Fruit fly (Drosophila melanogaster) whole organism, prepupa: Measurements from ENCODE around the gene mRpL51.
A peak's percentile ranks its signal among the peaks of the same experiment; 100 is the strongest.

ENCODE experiments used
- Blimp-1 ChIP-seq: fragments of 200-800 bp; sonication (Bioruptor generic); optimal IDR thresholded peaks from 3 replicates; lab custom pipeline; 2017; ENCODE audit warnings: missing biosample characterization, missing genetic modification characterization, mild to moderate bottlenecking, moderate library complexity, missing genetic modification reagents
- CG10669 ChIP-seq: fragments of 200-800 bp; sonication (Bioruptor generic); optimal IDR thresholded peaks from 3 replicates; lab custom pipeline; 2018; ENCODE audit warnings: missing biosample characterization, mild to moderate bottlenecking, missing genetic modification characterization, moderate library complexity
- CG11762 ChIP-seq: fragments of 200-800 bp; sonication (Bioruptor generic); optimal IDR thresholded peaks from 3 replicates; lab custom pipeline; 2016; ENCODE audit warnings: missing biosample characterization, missing genetic modification characterization; ENCODE audit not compliant: insufficient read depth
- CG11902 ChIP-seq: fragments of 200-800 bp; sonication (Bioruptor generic); optimal IDR thresholded peaks from 3 replicates; lab custom pipeline; 2016; ENCODE audit warnings: missing biosample characterization, missing genetic modification characterization
- CG15336 ChIP-seq: fragments of 200-800 bp; sonication (Bioruptor generic); IDR thresholded peaks from 2 replicates; pipeline ENCODE4 v1.3.6; 2022; ENCODE audit warnings: missing biosample characterization, missing genetic modification characterization
- CG1621 ChIP-seq: fragments of 200-800 bp; sonication (Bioruptor generic); optimal IDR thresholded peaks from 3 replicates; lab custom pipeline; 2018; ENCODE audit warnings: missing biosample characterization, mild to moderate bottlenecking, missing genetic modification characterization
- CG31627 ChIP-seq: fragments of 200-800 bp; sonication (Bioruptor generic); optimal IDR thresholded peaks from 3 replicates; lab custom pipeline; 2016; ENCODE audit warnings: missing biosample characterization, missing genetic modification characterization
- CG32006 ChIP-seq: fragments of 200-800 bp; sonication (Bioruptor generic); optimal IDR thresholded peaks from 3 replicates; lab custom pipeline; 2017; ENCODE audit warnings: missing biosample characterization, mild to moderate bottlenecking, missing genetic modification characterization
- CG34406 ChIP-seq: fragments of 200-800 bp; sonication (Bioruptor generic); optimal IDR thresholded peaks from 3 replicates; lab custom pipeline; 2016; ENCODE audit warnings: missing biosample characterization, missing genetic modification characterization
- CG3919 ChIP-seq: fragments of 200-800 bp; sonication (Bioruptor generic); optimal IDR thresholded peaks from 3 replicates; lab custom pipeline; 2016; ENCODE audit warnings: missing biosample characterization, missing genetic modification characterization
- CG4318 ChIP-seq: fragments of 200-800 bp; sonication (Bioruptor generic); optimal IDR thresholded peaks from 3 replicates; lab custom pipeline; 2017; ENCODE audit warnings: missing biosample characterization, mild to moderate bottlenecking, missing genetic modification characterization
- CG6163 ChIP-seq: fragments of 200-800 bp; sonication (Bioruptor generic); IDR thresholded peaks from 3 replicates; pipeline ENCODE4 v1.3.6; 2022; ENCODE audit warnings: missing biosample characterization, missing genetic modification characterization
- CG6808 ChIP-seq: fragments of 200-800 bp; sonication (Bioruptor generic); optimal IDR thresholded peaks from 3 replicates; lab custom pipeline; 2017; ENCODE audit warnings: missing biosample characterization, missing genetic modification characterization, mild to moderate bottlenecking, moderate library complexity, missing genetic modification reagents
- CG6854 ChIP-seq: fragments of 200-800 bp; sonication (Bioruptor generic); optimal IDR thresholded peaks from 2 replicates; lab custom pipeline; 2017; ENCODE audit warnings: missing biosample characterization, mild to moderate bottlenecking, missing genetic modification characterization
- CG7368 ChIP-seq: fragments of 200-800 bp; sonication (Bioruptor generic); optimal IDR thresholded peaks from 3 replicates; lab custom pipeline; 2016; ENCODE audit warnings: missing biosample characterization, missing genetic modification characterization
- CG8319 ChIP-seq: fragments of 200-800 bp; sonication (Bioruptor generic); optimal IDR thresholded peaks from 3 replicates; lab custom pipeline; 2016; ENCODE audit warnings: missing biosample characterization, missing genetic modification characterization
- CG8632 ChIP-seq: fragments of 200-800 bp; sonication (Bioruptor generic); optimal IDR thresholded peaks from 3 replicates; lab custom pipeline; 2016; ENCODE audit warnings: missing biosample characterization, missing genetic modification characterization
- CG9139 ChIP-seq: fragments of 200-800 bp; sonication (Bioruptor generic); optimal IDR thresholded peaks from 3 replicates; lab custom pipeline; 2017; ENCODE audit warnings: missing biosample characterization, mild to moderate bottlenecking, missing genetic modification characterization
- Eip75B ChIP-seq: fragments of 200-800 bp; sonication (Bioruptor generic); optimal IDR thresholded peaks from 3 replicates; lab custom pipeline; 2016; ENCODE audit warnings: missing biosample characterization, missing genetic modification characterization
- Eip78C ChIP-seq: fragments of 200-800 bp; sonication (Bioruptor generic); peaks from one replicate; lab custom pipeline; 2016; ENCODE audit warnings: missing biosample characterization, missing genetic modification characterization
- Eip93F ChIP-seq: fragments of 200-800 bp; sonication (Bioruptor generic); optimal IDR thresholded peaks from 2 replicates; lab custom pipeline; 2016; ENCODE audit warnings: missing biosample characterization, mild to moderate bottlenecking, missing genetic modification characterization
- Ets21C ChIP-seq: fragments of 200-800 bp; sonication (Bioruptor generic); optimal IDR thresholded peaks from 3 replicates; lab custom pipeline; 2016; ENCODE audit warnings: missing biosample characterization, missing genetic modification characterization
- Gug ChIP-seq: fragments of 200-800 bp; sonication (Bioruptor generic); IDR thresholded peaks from 2 replicates; pipeline ENCODE4 v1.3.6; 2022; ENCODE audit warnings: missing biosample characterization, missing genetic modification characterization
- Hr38 ChIP-seq: sonication (Bioruptor generic); optimal IDR thresholded peaks from 2 replicates; lab custom pipeline; 2016; ENCODE audit warnings: missing biosample characterization, missing genetic modification characterization
- Hr4 ChIP-seq: fragments of 200-800 bp; sonication (Bioruptor generic); optimal IDR thresholded peaks from 3 replicates; lab custom pipeline; 2016; ENCODE audit warnings: missing biosample characterization, missing genetic modification characterization
- Lpt ChIP-seq: fragments of 200-800 bp; sonication (Bioruptor generic); optimal IDR thresholded peaks from 3 replicates; lab custom pipeline; 2016; ENCODE audit warnings: missing biosample characterization, missing genetic modification characterization
- OdsH ChIP-seq: fragments of 200-800 bp; sonication (Bioruptor generic); optimal IDR thresholded peaks from 3 replicates; lab custom pipeline; 2016; ENCODE audit warnings: missing biosample characterization, missing genetic modification characterization
- Smox ChIP-seq: fragments of 200-800 bp; sonication (Bioruptor generic); optimal IDR thresholded peaks from 3 replicates; lab custom pipeline; 2016; ENCODE audit warnings: missing biosample characterization, missing genetic modification characterization
- Sox102F ChIP-seq: fragments of 200-800 bp; sonication (Bioruptor generic); optimal IDR thresholded peaks from 2 replicates; lab custom pipeline; 2016; ENCODE audit warnings: missing biosample characterization, mild to moderate bottlenecking, missing genetic modification characterization
- Sox14 ChIP-seq: fragments of 200-800 bp; sonication (Bioruptor generic); optimal IDR thresholded peaks from 3 replicates; lab custom pipeline; 2016; ENCODE audit warnings: missing biosample characterization, missing genetic modification characterization
- Sox15 ChIP-seq: fragments of 200-800 bp; sonication (Bioruptor generic); optimal IDR thresholded peaks from 3 replicates; lab custom pipeline; 2016; ENCODE audit warnings: missing biosample characterization, missing genetic modification characterization
- achi ChIP-seq: fragments of 200-800 bp; sonication (Bioruptor generic); optimal IDR thresholded peaks from 3 replicates; lab custom pipeline; 2016; ENCODE audit warnings: missing biosample characterization, missing genetic modification characterization
- cyc ChIP-seq: fragments of 200-800 bp; sonication (Bioruptor generic); optimal IDR thresholded peaks from 3 replicates; lab custom pipeline; 2016; ENCODE audit warnings: missing biosample characterization, missing genetic modification characterization
- dac ChIP-seq: fragments of 200-800 bp; sonication (Bioruptor generic); optimal IDR thresholded peaks from 2 replicates; lab custom pipeline; 2017; ENCODE audit warnings: missing biosample characterization, mild to moderate bottlenecking, missing genetic modification characterization
- dsx ChIP-seq: fragments of 200-800 bp; optimal IDR thresholded peaks from 3 replicates; lab custom pipeline; 2019; ENCODE audit warnings: missing biosample characterization, mild to moderate bottlenecking, missing genetic modification characterization, moderate library complexity; ENCODE audit not compliant: poor library complexity, severe bottlenecking
- eg ChIP-seq: fragments of 200-800 bp; sonication (Bioruptor generic); IDR thresholded peaks from 3 replicates; pipeline ENCODE4 v1.3.6; 2022; ENCODE audit warnings: missing biosample characterization, missing genetic modification characterization
- esn ChIP-seq: fragments of 200-800 bp; sonication (Bioruptor generic); optimal IDR thresholded peaks from 2 replicates; lab custom pipeline; 2016; ENCODE audit warnings: missing biosample characterization, mild to moderate bottlenecking, missing genetic modification characterization, moderate library complexity
- fd59A ChIP-seq: fragments of 200-800 bp; sonication (Bioruptor generic); optimal IDR thresholded peaks from 2 replicates; lab custom pipeline; 2017; ENCODE audit warnings: missing biosample characterization, mild to moderate bottlenecking, missing genetic modification characterization, missing genetic modification reagents
- lz ChIP-seq: fragments of 200-800 bp; sonication (Bioruptor generic); optimal IDR thresholded peaks from 3 replicates; lab custom pipeline; 2016; ENCODE audit warnings: missing biosample characterization, missing genetic modification characterization
- pdm3 ChIP-seq: fragments of 200-800 bp; sonication (Bioruptor generic); optimal IDR thresholded peaks from 3 replicates; lab custom pipeline; 2016; ENCODE audit warnings: missing biosample characterization, missing genetic modification characterization
- salr ChIP-seq, 2 experiments: fragments of 200-800 bp; sonication (Bioruptor generic); optimal IDR thresholded peaks; 3 replicates each; lab custom pipeline; 2016 to 2018; ENCODE audit warnings: missing biosample characterization in 2 of 2, missing genetic modification characterization in 2 of 2, mild to moderate bottlenecking in 1 of 2
- spab ChIP-seq: fragments of 200-800 bp; sonication (Bioruptor generic); optimal IDR thresholded peaks from 2 replicates; lab custom pipeline; 2017; ENCODE audit warnings: missing biosample characterization, mild to moderate bottlenecking, missing genetic modification characterization, missing genetic modification reagents
- svp ChIP-seq: fragments of 200-800 bp; sonication (Bioruptor generic); peaks from one replicate; lab custom pipeline; 2016; ENCODE audit warnings: missing biosample characterization, missing genetic modification characterization

Gene mRpL51

DNA sequence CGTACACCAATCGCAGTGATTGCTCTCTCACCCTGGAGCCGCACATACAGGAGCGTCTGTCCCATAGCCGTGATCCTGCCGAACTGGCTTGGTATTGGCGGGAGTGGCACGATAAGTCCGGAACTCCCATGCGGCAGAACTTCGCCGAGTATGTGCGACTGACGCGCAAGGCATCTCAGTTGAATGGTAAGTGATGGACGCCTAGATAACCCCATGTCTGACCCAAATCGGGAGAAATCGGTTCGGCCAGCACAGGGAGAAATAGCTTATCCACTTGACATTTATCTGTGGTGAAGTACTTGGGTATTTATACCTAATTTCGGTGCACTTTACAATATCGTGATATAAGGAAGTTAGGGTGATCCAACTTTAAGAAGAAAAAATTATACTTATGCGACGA is 5.6 kb upstream of the mRpL51 start:
- TF ChIP-seq CG11762 (GFP tag; lab: Kevin White, UChicago) (no peak), CG9139 (GFP tag; lab: Kevin White, UChicago) (no peak), salr (GFP tag; optimal IDR thresholded peaks at IDR 0.05; lab: Kevin White, UChicago) (no peak), Gug (GFP tag; lab: Robert Waterston, UW) (no peak), CG31627 (no peak), Eip78C (GFP tag; lab: Kevin White, UChicago) (no peak), svp (peak; percentile 94), Smox (GFP tag; lab: Kevin White, UChicago) (no peak)

DNA sequence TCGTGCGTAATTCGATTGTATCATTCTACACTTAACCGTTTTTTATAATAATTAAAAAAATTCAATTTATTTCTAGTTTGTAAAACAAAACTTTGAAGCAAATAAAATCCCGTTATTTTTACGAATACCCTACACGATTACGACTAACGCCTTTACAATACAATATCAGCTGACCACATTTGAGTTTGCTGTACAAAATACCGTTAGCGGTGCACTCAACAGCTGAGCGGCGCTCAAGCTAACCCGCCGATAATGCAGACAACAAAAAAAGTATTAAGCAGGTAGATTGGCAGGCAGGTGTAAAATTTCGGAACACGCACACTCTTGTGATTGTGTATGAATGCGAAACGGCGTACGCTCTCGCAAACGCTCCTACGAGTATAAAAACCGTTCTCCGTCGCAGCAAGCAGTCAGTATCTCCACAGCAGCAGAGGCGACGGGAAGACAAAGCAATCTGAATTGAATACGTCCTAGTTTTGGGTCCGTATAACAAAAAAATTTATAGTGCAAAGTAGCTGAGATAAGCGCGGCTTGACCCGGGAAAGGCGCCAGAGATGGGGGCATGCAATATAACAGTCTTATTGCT is 4.6 kb upstream of the mRpL51 start, which contains the start of gene Acer:
Gene Acer (plus strand): TSS at position 210 of the 586 bp plus-strand sequence.
- no peak for TF ChIP-seq CG10669 (GFP tag; lab: Kevin White, UChicago)
- TF ChIP-seq spab (GFP tag; lab: Kevin White, UChicago) = no peak
- TF ChIP-seq Lpt = no peak
- TF ChIP-seq esn (GFP tag; lab: Kevin White, UChicago) = peak; percentile 26
- peak; percentile 12 for TF ChIP-seq CG6854
- TF ChIP-seq Hr4 (GFP tag; lab: Kevin White, UChicago) = peak; percentile 6
- TF ChIP-seq Sox14 = peak; percentile 16
- TF ChIP-seq svp = peak; percentile 86
- TF ChIP-seq CG9139 (GFP tag; lab: Kevin White, UChicago) = no peak
- peak; percentile 22 for TF ChIP-seq CG1621
- TF ChIP-seq eg = no peak
- TF ChIP-seq salr (GFP tag; optimal IDR thresholded peaks at IDR 0.05; lab: Kevin White, UChicago) = no peak
- no peak for TF ChIP-seq CG3919 (GFP tag; lab: Kevin White, UChicago)
- peak; percentile 51 for TF ChIP-seq CG15336 (GFP tag; lab: Robert Waterston, UW)
- TF ChIP-seq Eip78C (GFP tag; lab: Kevin White, UChicago) = peak; percentile 55
- TF ChIP-seq achi (GFP tag; lab: Kevin White, UChicago) = no peak
- no peak for TF ChIP-seq dsx (GFP tag; lab: Kevin White, UChicago)
- TF ChIP-seq CG6163 = peak; percentile 41; the same call in 1 of the 3 replicates
- no peak for TF ChIP-seq Hr38 (GFP tag; lab: Kevin White, UChicago)
- TF ChIP-seq Ets21C (GFP tag; lab: Kevin White, UChicago) = no peak

DNA sequence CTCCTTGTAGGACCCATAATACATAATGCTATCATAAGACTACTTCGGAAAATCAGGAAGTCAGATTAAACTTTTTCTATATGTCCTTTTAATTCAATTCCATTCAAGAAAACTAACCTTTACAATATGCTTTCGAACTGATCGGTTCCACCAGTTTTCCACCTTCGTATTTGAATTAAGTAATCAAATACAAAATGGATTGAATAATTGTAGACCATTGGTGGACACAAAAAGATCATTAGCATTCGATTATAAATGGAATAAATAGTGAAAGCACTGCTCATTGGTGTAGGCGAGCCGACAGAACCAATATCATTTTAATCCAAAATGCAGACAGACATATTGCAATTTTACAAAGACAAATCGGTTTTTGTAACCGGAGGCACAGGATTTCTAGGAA is 2.2 kb upstream of the mRpL51 start, which contains the start of gene Sgp:
Gene Sgp (plus strand): TSS at position 301 of the 400 bp plus-strand sequence.
- TF ChIP-seq CG9139 (GFP tag; lab: Kevin White, UChicago) (no peak), Blimp-1 (no peak), esn (GFP tag; lab: Kevin White, UChicago) (no peak), CG6854 (no peak), achi (GFP tag; lab: Kevin White, UChicago) (no peak), CG4318 (GFP tag; lab: Kevin White, UChicago) (no peak), Smox (GFP tag; lab: Kevin White, UChicago) (no peak), CG15336 (GFP tag; lab: Robert Waterston, UW) (no peak), CG8632 (GFP tag; lab: Kevin White, UChicago) (no peak), dsx (GFP tag; lab: Kevin White, UChicago) (no peak), CG8319 (GFP tag; lab: Kevin White, UChicago) (no peak), pdm3 (GFP tag; lab: Kevin White, UChicago) (no peak), cyc (GFP tag; lab: Kevin White, UChicago) (no peak), salr (GFP tag; optimal IDR thresholded peaks at IDR 0.05; lab: Kevin White, UChicago) (no peak)

DNA sequence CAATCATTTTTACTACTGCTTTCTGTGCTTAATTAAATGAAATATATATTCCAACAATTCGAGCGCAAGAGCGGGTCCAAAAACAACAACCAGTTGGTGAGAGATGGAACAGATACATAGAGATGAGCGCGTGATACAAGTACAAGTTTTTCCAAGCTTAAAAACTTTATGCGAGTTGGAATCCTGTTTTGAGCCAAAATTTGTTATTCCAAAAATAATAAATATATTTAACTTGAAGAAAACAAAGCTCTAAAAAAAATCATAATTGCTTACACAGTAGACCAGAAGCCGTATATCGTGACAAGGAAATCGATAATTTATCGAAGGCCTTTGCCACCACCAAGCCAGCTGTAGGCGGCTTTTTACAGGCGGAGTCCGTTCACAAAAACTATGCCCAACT is 2.4 kb downstream of the mRpL51 start, which contains the start of the genes CG13097 and PIG-U:
Gene CG13097 (minus strand): TSS at position 121 of the 400 bp plus-strand sequence.
Gene PIG-U (plus strand): TSS at position 349 of the 400 bp plus-strand sequence.
- TF ChIP-seq dsx (GFP tag; lab: Kevin White, UChicago) = no peak
- no peak for TF ChIP-seq CG10669 (GFP tag; lab: Kevin White, UChicago)
- no peak for TF ChIP-seq Sox102F (GFP tag; lab: Kevin White, UChicago)
- peak; percentile 83 for TF ChIP-seq CG31627
- TF ChIP-seq Eip93F = peak; percentile 71
- peak; percentile 86 for TF ChIP-seq Smox (GFP tag; lab: Kevin White, UChicago)
- no peak for TF ChIP-seq CG7368 (GFP tag; lab: Kevin White, UChicago)
- TF ChIP-seq OdsH (GFP tag; lab: Kevin White, UChicago) = peak; percentile 85
- TF ChIP-seq dac = no peak
- peak; percentile 55 for TF ChIP-seq CG11902 (GFP tag; lab: Kevin White, UChicago)
- TF ChIP-seq CG6808 = no peak
- peak; percentile 68 for TF ChIP-seq Sox15 (GFP tag; lab: Kevin White, UChicago)
- TF ChIP-seq Blimp-1 = no peak
- no peak for TF ChIP-seq CG3919 (GFP tag; lab: Kevin White, UChicago)
- no peak for TF ChIP-seq CG9139 (GFP tag; lab: Kevin White, UChicago)
- no peak for TF ChIP-seq Eip75B (GFP tag; lab: Kevin White, UChicago)
- no peak for TF ChIP-seq CG32006 (GFP tag; lab: Kevin White, UChicago)
- TF ChIP-seq CG34406 (GFP tag; lab: Kevin White, UChicago) = peak; percentile 64
- TF ChIP-seq cyc (GFP tag; lab: Kevin White, UChicago) = peak; percentile 87
- no peak for TF ChIP-seq pdm3 (GFP tag; lab: Kevin White, UChicago)
- TF ChIP-seq fd59A (GFP tag; lab: Kevin White, UChicago) = peak; percentile 53
- peak; percentile 88 for TF ChIP-seq lz (GFP tag; lab: Kevin White, UChicago)
